Fruit fly (Drosophila melanogaster) whole organism, pupa: ENCODE data around the gene CG13786.

Source experiments
- CG10348 ChIP-seq: fragments of 200-800 bp; sonication (Bioruptor generic); IDR thresholded peaks from 2 replicates; pipeline ENCODE4 v1.3.6; 2022; ENCODE audit warnings: missing biosample characterization, missing genetic modification characterization
- CG12605 ChIP-seq: fragments of 200-800 bp; sonication (Bioruptor generic); IDR thresholded peaks from 2 replicates; pipeline ENCODE4 v1.3.6; 2022; ENCODE audit warnings: missing biosample characterization, missing genetic modification characterization
- CG13204 ChIP-seq: fragments of 200-800 bp; sonication (Bioruptor generic); optimal IDR thresholded peaks from 2 replicates; lab custom pipeline; 2018; ENCODE audit warnings: missing biosample characterization, mild to moderate bottlenecking, missing genetic modification characterization, moderate library complexity
- CG14655 ChIP-seq: fragments of 200-800 bp; sonication (Bioruptor generic); optimal IDR thresholded peaks from 3 replicates; lab custom pipeline; 2017; ENCODE audit warnings: mild to moderate bottlenecking, missing biosample characterization, missing genetic modification reagents, missing genetic modification characterization
- CG15710 ChIP-seq: fragments of 200-800 bp; sonication (Bioruptor generic); optimal IDR thresholded peaks from 2 replicates; lab custom pipeline; 2018; ENCODE audit warnings: missing biosample characterization, mild to moderate bottlenecking, missing genetic modification characterization, moderate library complexity
- CG17806 ChIP-seq: fragments of 200-800 bp; sonication (Bioruptor generic); optimal IDR thresholded peaks from 2 replicates; lab custom pipeline; 2018; ENCODE audit warnings: missing biosample characterization, mild to moderate bottlenecking, missing genetic modification characterization, moderate library complexity
- CG32121 ChIP-seq: fragments of 200-800 bp; sonication (Bioruptor generic); IDR thresholded peaks from 2 replicates; pipeline ENCODE4 v1.3.6; 2022; ENCODE audit warnings: missing biosample characterization, missing genetic modification characterization
- CG34367 ChIP-seq: fragments of 200-800 bp; sonication (Bioruptor generic); optimal IDR thresholded peaks from 2 replicates; lab custom pipeline; 2018; ENCODE audit warnings: missing biosample characterization, mild to moderate bottlenecking, missing genetic modification characterization
- CG4496 ChIP-seq: fragments of 200-800 bp; sonication (Bioruptor generic); IDR thresholded peaks from 3 replicates; pipeline ENCODE4 v1.3.6; 2022; ENCODE audit warnings: missing biosample characterization, missing genetic modification characterization
- CG8159 ChIP-seq: fragments of 200-800 bp; sonication (Bioruptor generic); optimal IDR thresholded peaks from 3 replicates; lab custom pipeline; 2018; ENCODE audit warnings: missing biosample characterization, mild to moderate bottlenecking, missing genetic modification characterization, moderate library complexity
- CG8301 ChIP-seq: fragments of 200-800 bp; sonication (Bioruptor generic); optimal IDR thresholded peaks from 2 replicates; lab custom pipeline; 2018; ENCODE audit warnings: missing biosample characterization, mild to moderate bottlenecking, missing genetic modification characterization
- CG9948 ChIP-seq: fragments of 200-800 bp; sonication (Bioruptor generic); optimal IDR thresholded peaks from 2 replicates; lab custom pipeline; 2018; ENCODE audit warnings: missing biosample characterization, mild to moderate bottlenecking, missing genetic modification characterization, moderate library complexity
- D1 ChIP-seq: fragments of 200-800 bp; sonication (Bioruptor generic); optimal IDR thresholded peaks from 2 replicates; lab custom pipeline; 2018; ENCODE audit warnings: missing biosample characterization, mild to moderate bottlenecking, missing genetic modification characterization, moderate library complexity
- EcR ChIP-seq: fragments of 200-800 bp; sonication (Bioruptor generic); optimal IDR thresholded peaks from 3 replicates; lab custom pipeline; 2019; ENCODE audit warnings: missing biosample characterization, missing genetic modification characterization, mild to moderate bottlenecking, moderate library complexity, missing genetic modification reagents
- Ets98B ChIP-seq: fragments of 200-800 bp; sonication (Bioruptor generic); IDR thresholded peaks from 2 replicates; pipeline ENCODE4 v1.3.6; 2022; ENCODE audit warnings: missing biosample characterization, missing genetic modification characterization
- Pif1A ChIP-seq: fragments of 200-800 bp; sonication (Bioruptor generic); optimal IDR thresholded peaks from 3 replicates; lab custom pipeline; 2016; ENCODE audit warnings: missing biosample characterization, missing genetic modification characterization
- Pif1B ChIP-seq: fragments of 200-800 bp; sonication (Bioruptor generic); optimal IDR thresholded peaks from 3 replicates; lab custom pipeline; 2016; ENCODE audit warnings: missing biosample characterization, missing genetic modification characterization
- Snoo ChIP-seq: fragments of 200-800 bp; sonication (Bioruptor generic); optimal IDR thresholded peaks from 3 replicates; lab custom pipeline; 2017; ENCODE audit warnings: missing biosample characterization, mild to moderate bottlenecking, missing genetic modification characterization, inconsistent platforms
- fd96Ca ChIP-seq: fragments of 200-800 bp; sonication (Bioruptor generic); IDR thresholded peaks from 3 replicates; pipeline ENCODE4 v1.3.6; 2022; ENCODE audit warnings: missing biosample characterization, missing genetic modification characterization
- gl ChIP-seq: fragments of 200-800 bp; sonication (Bioruptor generic); optimal IDR thresholded peaks from 2 replicates; lab custom pipeline; 2018; ENCODE audit warnings: missing biosample characterization, mild to moderate bottlenecking, missing genetic modification characterization
- rn ChIP-seq: fragments of 200-800 bp; sonication (Bioruptor generic); IDR thresholded peaks from 2 replicates; pipeline ENCODE4 v1.3.6; 2022; ENCODE audit warnings: missing biosample characterization, missing genetic modification characterization

Gene CG13786

DNA sequence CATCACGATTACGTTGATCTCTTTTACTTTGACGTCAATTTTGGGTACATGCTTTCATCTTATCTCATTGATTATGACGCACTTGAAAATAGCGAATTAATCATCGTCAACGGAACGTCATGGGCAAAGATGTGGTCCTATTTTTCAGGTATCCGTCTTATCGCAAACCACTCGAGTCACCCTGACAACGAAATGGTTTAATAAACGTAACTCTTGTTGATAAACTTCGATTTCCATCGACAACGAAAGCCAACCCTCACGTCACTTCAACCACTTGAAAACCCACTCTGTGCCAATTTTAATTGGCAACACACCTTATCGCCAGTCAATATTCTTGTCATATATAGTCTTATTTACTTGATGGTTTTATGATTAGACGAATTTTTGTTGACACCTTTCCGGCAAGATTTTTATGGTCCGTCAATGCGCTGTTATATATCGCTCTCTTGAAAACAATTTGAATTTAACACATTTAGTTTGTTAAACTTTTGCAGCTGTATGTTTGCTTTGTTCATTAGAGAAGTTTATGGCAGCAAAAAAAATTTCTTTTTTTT is 10.5 kb downstream of the CG13786 start:
- no peak for TF ChIP-seq CG14655 (GFP tag; lab: Kevin White, UChicago)
- TF ChIP-seq CG4496 (GFP tag; lab: Robert Waterston, UW): no peak
- TF ChIP-seq CG15710 (tag; lab: Kevin White, UChicago): no peak
- TF ChIP-seq Snoo (tag; lab: Kevin White, UChicago): no peak
- TF ChIP-seq CG8159 (tag; lab: Kevin White, UChicago): no peak
- TF ChIP-seq Pif1B (GFP tag; lab: Kevin White, UChicago): no peak
- no peak for TF ChIP-seq CG9948
- no peak for TF ChIP-seq fd96Ca (GFP tag; lab: Robert Waterston, UW)
- TF ChIP-seq EcR (GFP tag; lab: Kevin White, UChicago): no peak
- no peak for TF ChIP-seq CG10348 (GFP tag; lab: Robert Waterston, UW)
- TF ChIP-seq D1 (tag; lab: Kevin White, UChicago): no peak
- TF ChIP-seq CG34367 (tag; lab: Kevin White, UChicago): no peak
- TF ChIP-seq, all 21 proteins: peak for 0

DNA sequence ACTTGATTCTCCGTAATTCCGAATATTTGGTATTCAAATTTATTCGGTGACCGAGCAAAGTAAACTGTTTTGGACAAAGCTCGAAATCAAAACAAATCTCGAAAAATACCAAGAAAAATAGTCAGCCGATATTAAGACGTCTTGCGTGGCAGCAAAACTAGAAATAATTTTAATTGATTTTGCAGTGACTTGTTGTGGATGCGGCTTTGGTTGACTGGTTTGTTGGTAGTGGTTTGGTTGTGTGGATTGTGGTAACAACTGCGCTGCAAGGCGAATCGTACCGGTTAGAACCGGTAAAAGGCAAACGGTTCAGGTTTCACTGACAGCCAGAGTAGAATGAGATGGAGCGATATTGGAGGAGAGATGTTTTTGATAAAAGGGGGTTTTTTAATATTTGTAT is 11.3 kb downstream of the CG13786 start:
- TF ChIP-seq CG17806 (tag; lab: Kevin White, UChicago): no peak
- no peak for TF ChIP-seq CG8159 (tag; lab: Kevin White, UChicago)
- TF ChIP-seq Pif1A: no peak
- no peak for TF ChIP-seq gl (tag; lab: Kevin White, UChicago)
- TF ChIP-seq fd96Ca (GFP tag; lab: Robert Waterston, UW): no peak
- TF ChIP-seq CG10348 (GFP tag; lab: Robert Waterston, UW): no peak
- no peak for TF ChIP-seq CG4496 (GFP tag; lab: Robert Waterston, UW)
- TF ChIP-seq CG12605 (GFP tag; lab: Robert Waterston, UW): no peak
- TF ChIP-seq Ets98B (GFP tag; lab: Robert Waterston, UW): no peak
- TF ChIP-seq D1 (tag; lab: Kevin White, UChicago): no peak
- TF ChIP-seq CG14655 (GFP tag; lab: Kevin White, UChicago): no peak
- no peak for TF ChIP-seq EcR (GFP tag; lab: Kevin White, UChicago)
- no peak for TF ChIP-seq CG13204
- no peak for TF ChIP-seq CG9948
- TF ChIP-seq Pif1B (GFP tag; lab: Kevin White, UChicago): no peak
- TF ChIP-seq CG8301: no peak
- no peak for TF ChIP-seq CG15710 (tag; lab: Kevin White, UChicago)
- no peak for TF ChIP-seq CG34367 (tag; lab: Kevin White, UChicago)
- no peak for TF ChIP-seq Snoo (tag; lab: Kevin White, UChicago)
- no peak for TF ChIP-seq CG32121

dm6 chr2L:7240964-7241363 is 11.8 kb downstream of the CG13786 start:
- no peak for TF ChIP-seq CG8159 (tag; lab: Kevin White, UChicago)
- TF ChIP-seq Ets98B (GFP tag; lab: Robert Waterston, UW): no peak
- no peak for TF ChIP-seq D1 (tag; lab: Kevin White, UChicago)
- TF ChIP-seq CG15710 (tag; lab: Kevin White, UChicago): no peak
- no peak for TF ChIP-seq CG10348 (GFP tag; lab: Robert Waterston, UW)
- no peak for TF ChIP-seq CG32121
- TF ChIP-seq Snoo (tag; lab: Kevin White, UChicago): no peak
- TF ChIP-seq CG17806 (tag; lab: Kevin White, UChicago): no peak
- TF ChIP-seq Pif1A: no peak
- TF ChIP-seq CG8301: no peak
- TF ChIP-seq rn (GFP tag; lab: Robert Waterston, UW): no peak
- no peak for TF ChIP-seq CG34367 (tag; lab: Kevin White, UChicago)
- TF ChIP-seq CG14655 (GFP tag; lab: Kevin White, UChicago): no peak
- no peak for TF ChIP-seq fd96Ca (GFP tag; lab: Robert Waterston, UW)
- TF ChIP-seq CG4496 (GFP tag; lab: Robert Waterston, UW): no peak
- TF ChIP-seq Pif1B (GFP tag; lab: Kevin White, UChicago): no peak
- TF ChIP-seq CG12605 (GFP tag; lab: Robert Waterston, UW): no peak

dm6 chr2L:7240311-7240710 is 12.5 kb downstream of the CG13786 start:
- TF ChIP-seq rn (GFP tag; lab: Robert Waterston, UW) (no peak), Pif1B (GFP tag; lab: Kevin White, UChicago) (no peak), CG12605 (GFP tag; lab: Robert Waterston, UW) (no peak), CG9948 (no peak), CG4496 (GFP tag; lab: Robert Waterston, UW) (no peak), Snoo (tag; lab: Kevin White, UChicago) (no peak), D1 (tag; lab: Kevin White, UChicago) (no peak), CG32121 (no peak), CG15710 (tag; lab: Kevin White, UChicago) (no peak), EcR (GFP tag; lab: Kevin White, UChicago) (no peak), gl (tag; lab: Kevin White, UChicago) (no peak)

DNA sequence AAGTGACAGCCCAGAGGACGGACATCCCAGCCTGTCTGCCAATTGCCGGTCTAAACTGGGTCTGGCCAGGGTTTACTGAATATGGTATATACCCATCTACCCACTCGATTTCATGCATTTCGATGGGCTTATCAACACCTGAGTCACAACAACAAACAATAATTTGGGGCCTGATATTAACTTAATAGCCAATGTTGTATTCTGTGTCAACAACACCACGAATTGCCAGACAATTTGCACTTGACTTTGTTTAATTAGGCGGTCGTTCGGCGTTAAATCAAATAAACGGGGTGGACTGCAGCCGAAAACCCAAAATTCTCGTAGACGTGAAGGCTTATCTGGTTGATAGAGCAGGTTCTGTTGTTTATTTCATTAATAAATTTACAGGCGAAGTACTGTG is 13.5 kb downstream of the CG13786 start:
- TF ChIP-seq CG13204 (no peak), Snoo (tag; lab: Kevin White, UChicago) (peak; percentile 21)

DNA sequence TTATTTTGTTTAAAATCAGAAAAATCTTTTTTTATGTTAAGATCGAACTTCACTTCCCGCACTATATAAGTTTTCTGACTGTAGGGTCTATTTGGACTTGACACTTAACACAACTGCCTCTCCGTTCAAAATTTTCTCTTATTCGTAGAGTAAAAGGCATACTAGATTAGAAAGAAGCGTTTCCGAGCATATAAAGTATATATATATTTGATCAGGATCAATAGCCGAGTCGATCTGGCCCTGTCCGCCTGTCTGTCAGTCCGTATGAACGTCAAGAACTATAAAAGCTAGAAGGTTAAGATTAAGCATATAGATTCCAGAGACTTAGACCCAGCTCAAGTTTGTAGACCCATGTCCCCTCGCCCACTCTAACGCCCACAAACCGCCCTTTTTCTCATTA is 20.1 kb downstream of the CG13786 start, which contains the start of gene CG43800:
Gene CG43800, minus strand, starts transcription at position 101 of the 400 bp plus-strand sequence.
- no peak for TF ChIP-seq CG9948
